Fruit fly (Drosophila melanogaster) whole organism, embryonic: ENCODE data around the gene Tsp66A.
A peak's percentile ranks its signal among the peaks of the same experiment; 100 is the strongest.

ENCODE experiments used
- Abd-B ChIP-seq: fragments of 200-800 bp; sonication (Bioruptor generic); optimal IDR thresholded peaks from 2 replicates; lab custom pipeline; 2018; ENCODE audit warnings: missing biosample characterization, mild to moderate bottlenecking, missing genetic modification characterization, moderate library complexity
- BEAF-32 ChIP-seq: fragments of 200-800 bp; sonication (Bioruptor generic); optimal IDR thresholded peaks from 3 replicates; lab custom pipeline; 2017; ENCODE audit warnings: missing biosample characterization, missing genetic modification characterization, mild to moderate bottlenecking, moderate library complexity, missing genetic modification reagents
- CG10565 ChIP-seq: fragments of 200-800 bp; sonication (Bioruptor generic); optimal IDR thresholded peaks from 3 replicates; lab custom pipeline; 2016; ENCODE audit warnings: missing biosample characterization, mild to moderate bottlenecking, missing genetic modification characterization
- CG11093 ChIP-seq: fragments of 200-800 bp; sonication (Bioruptor generic); IDR thresholded peaks from 3 replicates; pipeline ENCODE4 v1.3.6; 2022; ENCODE audit warnings: missing biosample characterization, missing genetic modification characterization
- CG13424 ChIP-seq: fragments of 200-800 bp; sonication (Bioruptor generic); optimal IDR thresholded peaks from 2 replicates; lab custom pipeline; 2019; ENCODE audit warnings: missing biosample characterization, mild to moderate bottlenecking, missing genetic modification characterization, moderate library complexity
- CG13894 ChIP-seq: fragments of 200-800 bp; sonication (Bioruptor generic); optimal IDR thresholded peaks from 3 replicates; lab custom pipeline; 2018; ENCODE audit warnings: missing biosample characterization, mild to moderate bottlenecking, missing genetic modification characterization, moderate library complexity
- CG14441 ChIP-seq: fragments of 200-800 bp; sonication (Bioruptor generic); IDR thresholded peaks from 2 replicates; pipeline ENCODE4 v1.3.6; 2022; ENCODE audit warnings: missing biosample characterization, missing genetic modification characterization
- CG15601 ChIP-seq: fragments of 200-800 bp; sonication (Bioruptor generic); optimal IDR thresholded peaks from 3 replicates; lab custom pipeline; 2019; ENCODE audit warnings: missing biosample characterization, mild to moderate bottlenecking, missing genetic modification characterization, moderate library complexity
- CG15696 ChIP-seq: fragments of 200-800 bp; sonication (Bioruptor generic); optimal IDR thresholded peaks from 2 replicates; lab custom pipeline; 2019; ENCODE audit warnings: missing biosample characterization, mild to moderate bottlenecking, missing genetic modification characterization, moderate library complexity
- CG18262 ChIP-seq: fragments of 200-800 bp; optimal IDR thresholded peaks from 3 replicates; lab custom pipeline; 2019; ENCODE audit warnings: missing biosample characterization, mild to moderate bottlenecking, missing genetic modification characterization, moderate library complexity
- CG18599 ChIP-seq: fragments of 200-800 bp; sonication (Bioruptor generic); optimal IDR thresholded peaks from 3 replicates; lab custom pipeline; 2017; ENCODE audit warnings: missing biosample characterization, missing genetic modification characterization, mild to moderate bottlenecking, moderate library complexity, missing genetic modification reagents
- CG2120 ChIP-seq: fragments of 200-800 bp; sonication (Bioruptor generic); optimal IDR thresholded peaks from 3 replicates; lab custom pipeline; 2016; ENCODE audit warnings: missing biosample characterization, missing genetic modification characterization
- CG2678 ChIP-seq: fragments of 200-800 bp; sonication (Bioruptor generic); optimal IDR thresholded peaks from 3 replicates; lab custom pipeline; 2019; ENCODE audit warnings: missing biosample characterization, mild to moderate bottlenecking, missing genetic modification characterization, moderate library complexity
- CG3407 ChIP-seq: fragments of 200-800 bp; sonication (Bioruptor generic); optimal IDR thresholded peaks from 2 replicates; lab custom pipeline; 2018; ENCODE audit warnings: missing biosample characterization, mild to moderate bottlenecking, missing genetic modification characterization
- CG4424 ChIP-seq: fragments of 200-800 bp; sonication (Bioruptor generic); optimal IDR thresholded peaks from 3 replicates; lab custom pipeline; 2016; ENCODE audit warnings: missing biosample characterization, missing genetic modification characterization
- CG6765 ChIP-seq: fragments of 200-800 bp; sonication (Bioruptor generic); optimal IDR thresholded peaks from 3 replicates; lab custom pipeline; 2017; ENCODE audit warnings: missing biosample characterization, mild to moderate bottlenecking, missing genetic modification characterization
- CG7839 ChIP-seq: fragments of 200-800 bp; sonication (Bioruptor generic); optimal IDR thresholded peaks from 3 replicates; lab custom pipeline; 2018; ENCODE audit warnings: missing biosample characterization, mild to moderate bottlenecking, missing genetic modification characterization, moderate library complexity
- CG8290 ChIP-seq, 3 experiments: fragments of 200-800 bp; sonication (Bioruptor generic); optimal IDR thresholded peaks; 2 replicates each; lab custom pipeline; 2016 to 2019; ENCODE audit warnings: missing biosample characterization in 3 of 3, missing genetic modification characterization in 3 of 3, mild to moderate bottlenecking in 2 of 3, moderate library complexity in 1 of 3
- CG8765 ChIP-seq: fragments of 200-800 bp; sonication (Bioruptor generic); IDR thresholded peaks from 2 replicates; pipeline ENCODE4 v1.3.6; 2022; ENCODE audit warnings: missing biosample characterization, missing genetic modification characterization
- CG9932 ChIP-seq: fragments of 200-800 bp; sonication (Bioruptor generic); IDR thresholded peaks from 2 replicates; pipeline ENCODE4 v1.3.6; 2022; ENCODE audit warnings: missing biosample characterization, missing genetic modification characterization
- Dip2 ChIP-seq: fragments of 200-800 bp; sonication (Bioruptor generic); IDR thresholded peaks from 2 replicates; pipeline ENCODE4 v1.3.6; 2022; ENCODE audit warnings: missing biosample characterization, missing genetic modification characterization
- Doc2 ChIP-seq: fragments of 200-800 bp; sonication (Bioruptor generic); IDR thresholded peaks from 2 replicates; pipeline ENCODE4 v1.3.6; 2022; ENCODE audit warnings: missing biosample characterization, missing genetic modification characterization
- E2f2 ChIP-seq: fragments of 200-800 bp; sonication (Bioruptor generic); IDR thresholded peaks from 2 replicates; pipeline ENCODE4 v1.3.6; 2022; ENCODE audit warnings: missing biosample characterization, missing genetic modification characterization
- Fer3 ChIP-seq: fragments of 200-800 bp; sonication (Bioruptor generic); optimal IDR thresholded peaks from 2 replicates; lab custom pipeline; 2018; ENCODE audit warnings: missing biosample characterization, mild to moderate bottlenecking, missing genetic modification characterization, moderate library complexity
- HmgZ ChIP-seq: fragments of 200-800 bp; sonication (Bioruptor generic); optimal IDR thresholded peaks from 2 replicates; lab custom pipeline; 2018; ENCODE audit warnings: missing biosample characterization, mild to moderate bottlenecking, missing genetic modification characterization
- Mes4 ChIP-seq: fragments of 200-800 bp; sonication (Bioruptor generic); optimal IDR thresholded peaks from 2 replicates; lab custom pipeline; 2016; ENCODE audit warnings: missing biosample characterization, missing genetic modification characterization
- NK7.1 ChIP-seq: fragments of 200-800 bp; sonication (Bioruptor generic); optimal IDR thresholded peaks from 3 replicates; lab custom pipeline; 2016; ENCODE audit warnings: missing biosample characterization, missing genetic modification characterization
- Nf-YC ChIP-seq: fragments of 200-800 bp; optimal IDR thresholded peaks from 3 replicates; lab custom pipeline; 2019; ENCODE audit warnings: missing biosample characterization, mild to moderate bottlenecking, missing genetic modification characterization, moderate library complexity
- Ravus ChIP-seq: fragments of 200-800 bp; sonication (Bioruptor generic); IDR thresholded peaks from 2 replicates; pipeline ENCODE4 v1.3.6; 2022; ENCODE audit warnings: missing biosample characterization, missing genetic modification characterization
- Sin3A ChIP-seq: fragments of >200 bp; optimal IDR thresholded peaks from 2 replicates; lab custom pipeline; 2018
- Vsx1 ChIP-seq: fragments of 200-800 bp; sonication (Bioruptor generic); optimal IDR thresholded peaks from 2 replicates; lab custom pipeline; 2017; ENCODE audit warnings: missing biosample characterization, mild to moderate bottlenecking, missing genetic modification characterization, missing genetic modification reagents
- ap ChIP-seq: fragments of 200-800 bp; sonication (Bioruptor generic); IDR thresholded peaks from 2 replicates; pipeline ENCODE4 v1.3.6; 2022; ENCODE audit warnings: missing biosample characterization, missing genetic modification characterization
- bsh ChIP-seq, 2 experiments: fragments of 200-800 bp; sonication (Bioruptor generic); optimal IDR thresholded peaks; 2 replicates each; lab custom pipeline; 2017 to 2018; ENCODE audit warnings: mild to moderate bottlenecking in 2 of 2, missing biosample characterization in 2 of 2, missing genetic modification characterization in 2 of 2, moderate library complexity in 1 of 2
- dysf ChIP-seq: fragments of 200-800 bp; sonication (Bioruptor generic); IDR thresholded peaks from 3 replicates; pipeline ENCODE4 v1.3.6; 2022; ENCODE audit warnings: missing biosample characterization, missing genetic modification characterization
- exex ChIP-seq: fragments of 200-800 bp; sonication (Bioruptor generic); optimal IDR thresholded peaks from 4 replicates; lab custom pipeline; 2018; ENCODE audit warnings: missing biosample characterization, mild to moderate bottlenecking, missing genetic modification characterization, moderate library complexity
- fd96Cb ChIP-seq: fragments of 200-800 bp; sonication (Bioruptor generic); optimal IDR thresholded peaks from 2 replicates; lab custom pipeline; 2018; ENCODE audit warnings: missing biosample characterization, mild to moderate bottlenecking, missing genetic modification characterization, moderate library complexity
- insv ChIP-seq, 2 experiments: fragments of 200-800 bp; sonication (Bioruptor generic); optimal IDR thresholded peaks; 3 replicates each; lab custom pipeline; 2016 to 2018; ENCODE audit warnings: missing biosample characterization in 2 of 2, missing genetic modification characterization in 2 of 2
- klu ChIP-seq: fragments of 200-800 bp; sonication (Bioruptor generic); IDR thresholded peaks from 2 replicates; pipeline ENCODE4 v1.3.6; 2022; ENCODE audit warnings: missing biosample characterization, missing genetic modification characterization
- mirr ChIP-seq: fragments of 200-800 bp; sonication (Bioruptor generic); optimal IDR thresholded peaks from 3 replicates; lab custom pipeline; 2018; ENCODE audit warnings: missing biosample characterization, mild to moderate bottlenecking, missing genetic modification characterization
- oc ChIP-seq: fragments of 200-800 bp; sonication (Bioruptor generic); optimal IDR thresholded peaks from 2 replicates; lab custom pipeline; 2018; ENCODE audit warnings: missing biosample characterization, mild to moderate bottlenecking, missing genetic modification characterization, moderate library complexity
- onecut ChIP-seq: fragments of 200-800 bp; sonication (Bioruptor generic); IDR thresholded peaks from 2 replicates; pipeline ENCODE4 v1.3.6; 2022; ENCODE audit warnings: missing biosample characterization, missing genetic modification characterization
- pita ChIP-seq: fragments of 200-800 bp; sonication (Bioruptor generic); optimal IDR thresholded peaks from 2 replicates; lab custom pipeline; 2017; ENCODE audit warnings: missing biosample characterization, mild to moderate bottlenecking, missing genetic modification characterization
- sc ChIP-seq, 3 experiments: fragments of >200 bp in 2 of 3; fragments of 200-800 bp in 1 of 3; sonication (Bioruptor generic) in 1 of 3; optimal IDR thresholded peaks; 2 replicates in 2 of 3; 3 replicates in 1 of 3; lab custom pipeline; 2017; ENCODE audit warnings: mild to moderate bottlenecking in 1 of 3, missing biosample characterization in 1 of 3, missing genetic modification characterization in 1 of 3, missing genetic modification reagents in 1 of 3
- slp2 ChIP-seq: fragments of 200-800 bp; sonication (Bioruptor generic); optimal IDR thresholded peaks from 2 replicates; lab custom pipeline; 2016; ENCODE audit warnings: missing biosample characterization, missing genetic modification characterization
- so ChIP-seq: fragments of 200-800 bp; sonication (Bioruptor generic); IDR thresholded peaks from 3 replicates; pipeline ENCODE4 v1.3.6; 2022; ENCODE audit warnings: missing biosample characterization, missing genetic modification characterization
- tin ChIP-seq: fragments of 200-800 bp; sonication (Bioruptor generic); optimal IDR thresholded peaks from 3 replicates; lab custom pipeline; 2016; ENCODE audit warnings: missing biosample characterization, missing genetic modification characterization
- tll ChIP-seq, 2 experiments: fragments of 200-800 bp in 1 of 2; fragments of >200 bp in 1 of 2; sonication (Bioruptor generic) in 1 of 2; optimal IDR thresholded peaks; 2 replicates each; lab custom pipeline; 2017 to 2019; ENCODE audit warnings: missing biosample characterization in 2 of 2, missing genetic modification characterization in 2 of 2, mild to moderate bottlenecking in 1 of 2, moderate library complexity in 1 of 2
- ttk ChIP-seq: fragments of 200-800 bp; sonication (Bioruptor generic); IDR thresholded peaks from 2 replicates; pipeline ENCODE4 v2.1.2; 2022; ENCODE audit warnings: missing biosample characterization, missing genetic modification characterization
- usp ChIP-seq: fragments of >200 bp; optimal IDR thresholded peaks from 2 replicates; lab custom pipeline; 2017; ENCODE audit warnings: missing biosample characterization, missing genetic modification characterization
- z ChIP-seq: fragments of 200-800 bp; sonication (Bioruptor generic); IDR thresholded peaks from 3 replicates; pipeline ENCODE4 v1.3.6; 2022; ENCODE audit warnings: missing biosample characterization, missing genetic modification characterization

Gene Tsp66A

DNA sequence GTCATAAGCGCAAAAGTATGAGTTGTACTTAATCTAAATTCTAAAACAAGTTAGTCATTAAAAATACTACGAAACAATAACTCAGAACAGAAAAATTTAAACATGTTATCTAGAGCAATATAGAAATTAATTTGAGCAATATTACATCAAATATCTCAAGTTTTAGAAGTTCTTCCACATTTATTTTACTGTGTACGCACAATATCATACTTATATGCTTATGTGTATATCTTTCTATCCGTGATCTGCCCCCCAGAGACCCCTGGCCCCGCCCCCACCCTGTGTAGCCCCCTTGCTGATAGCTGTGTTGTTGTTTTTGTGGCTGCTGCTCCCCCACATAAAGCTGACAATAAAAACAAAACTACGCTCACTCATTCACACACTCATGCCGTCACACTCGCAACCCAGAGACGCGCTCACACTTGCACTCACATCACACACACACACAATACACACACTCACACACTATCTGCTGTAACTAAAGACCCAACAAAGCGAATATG lies 31.9 kb upstream of the Tsp66A start (continued):
- TF ChIP-seq CG3407 (GFP tag; lab: Kevin White, UChicago) (no peak), Fer3 (tag; lab: Kevin White, UChicago) (peak; percentile 3), CG8290 (GFP tag; optimal IDR thresholded peaks at IDR 0.05; lab: Kevin White, UChicago) (no peak), CG8290 (tag; optimal IDR thresholded peaks at IDR 0.05; lab: Kevin White, UChicago) (peak in 1 of 2 experiments; percentile 51), onecut (GFP tag; lab: Robert Waterston, UW) (no peak), ttk (GFP tag; lab: Robert Waterston, UW) (peak; percentile 49), tll (GFP tag; optimal IDR thresholded peaks at IDR 0.05; lab: Kevin White, UChicago) (no peak), insv (GFP tag; optimal IDR thresholded peaks at IDR 0.05; lab: Kevin White, UChicago) (no peak), dysf (GFP tag; lab: Robert Waterston, UW) (peak; percentile 41; the same call in 2 of the 3 replicates), tin (no peak), sc (optimal IDR thresholded peaks at IDR 0.05; lab: Kevin White, UChicago) (no peak), sc (GFP tag; optimal IDR thresholded peaks at IDR 0.05; lab: Kevin White, UChicago) (no peak), fd96Cb (tag; lab: Kevin White, UChicago) (peak; percentile 2), BEAF-32 (GFP tag; lab: Kevin White, UChicago) (no peak), CG14441 (GFP tag; lab: Robert Waterston, UW) (peak; percentile 12; the same call in 1 of the 2 replicates), usp (GFP tag; lab: Kevin White, UChicago) (no peak), HmgZ (peak; percentile 27), klu (GFP tag; lab: Robert Waterston, UW) (peak; percentile 41), Nf-YC (peak; percentile 4), CG15696 (no peak), Doc2 (no peak), CG15601 (tag; lab: Kevin White, UChicago) (no peak), CG13894 (tag; lab: Kevin White, UChicago) (peak; percentile 28), CG18599 (GFP tag; lab: Kevin White, UChicago) (no peak), Vsx1 (GFP tag; lab: Kevin White, UChicago) (no peak), Abd-B (no peak), CG6765 (GFP tag; lab: Kevin White, UChicago) (no peak), oc (peak; percentile 21), ap (GFP tag; lab: Robert Waterston, UW) (no peak), pita (GFP tag; lab: Kevin White, UChicago) (no peak), CG10565 (GFP tag; lab: Kevin White, UChicago) (no peak), so (GFP tag; lab: Robert Waterston, UW) (no peak), CG11093 (GFP tag; lab: Robert Waterston, UW) (no peak), CG18262 (tag; lab: Kevin White, UChicago) (peak; percentile 56), z (GFP tag; lab: Robert Waterston, UW) (peak; percentile 95), Dip2 (GFP tag; lab: Robert Waterston, UW) (no peak), Ravus (GFP tag; lab: Robert Waterston, UW) (no peak), E2f2 (0 out of 2 replicates have a peak, but pooled peaks have one; percentile 12), CG2678 (tag; lab: Kevin White, UChicago) (peak; percentile 48), CG4424 (GFP tag; lab: Kevin White, UChicago) (peak; percentile 10), CG2120 (GFP tag; lab: Kevin White, UChicago) (no peak), CG7839 (tag; lab: Kevin White, UChicago) (peak; percentile 27), mirr (peak; percentile 10), bsh (GFP tag; optimal IDR thresholded peaks at IDR 0.05; lab: Kevin White, UChicago) (peak; percentile 29 to 51), NK7.1 (no peak), slp2 (GFP tag; lab: Kevin White, UChicago) (no peak), exex (tag; lab: Kevin White, UChicago) (no peak), CG9932 (GFP tag; lab: Robert Waterston, UW) (0 out of 2 replicates have a peak, but pooled peaks have one; percentile 12), Sin3A (lab: Kevin White, UChicago) (no peak), CG13424 (tag; lab: Kevin White, UChicago) (peak; percentile 13), CG8765 (GFP tag; lab: Robert Waterston, UW) (no peak), Mes4 (GFP tag; lab: Kevin White, UChicago) (no peak)
